Worm (Caenorhabditis elegans) whole organism, L3 larva: ENCODE data around the gene math-14.

Experiments
- R02D3.7 ChIP-seq: fragments of 150-350 bp; optimal IDR thresholded peaks from 2 replicates; lab custom pipeline; 2014; ENCODE audit warnings: missing biosample characterization, missing genetic modification characterization
- ZK546.5 ChIP-seq: sonication (generic microtip); optimal IDR thresholded peaks from 2 replicates; lab custom pipeline; 2017; ENCODE audit warnings: missing biosample characterization, missing genetic modification characterization
- aly-2 ChIP-seq: fragments of 150-350 bp; optimal IDR thresholded peaks from 2 replicates; lab custom pipeline; 2014; ENCODE audit warnings: missing biosample characterization, missing genetic modification characterization
- ceh-16 ChIP-seq: sonication (generic microtip); optimal IDR thresholded peaks from 2 replicates; lab custom pipeline; 2017; ENCODE audit warnings: missing biosample characterization, missing genetic modification characterization
- ceh-28 ChIP-seq: fragments of 150-350 bp; optimal IDR thresholded peaks from 2 replicates; lab custom pipeline; 2014; ENCODE audit warnings: missing biosample characterization, missing genetic modification reagents, missing genetic modification characterization
- ceh-82 ChIP-seq: fragments of 150-350 bp; optimal IDR thresholded peaks from 2 replicates; lab custom pipeline; 2014; ENCODE audit warnings: missing biosample characterization, missing genetic modification characterization
- ceh-9 ChIP-seq: sonication (generic microtip); optimal IDR thresholded peaks from 2 replicates; lab custom pipeline; 2018; ENCODE audit warnings: missing biosample characterization, missing genetic modification characterization
- daf-12 ChIP-seq: fragments of 150-350 bp; optimal IDR thresholded peaks from 2 replicates; lab custom pipeline; 2014; ENCODE audit warnings: missing biosample characterization, missing genetic modification reagents, missing genetic modification characterization
- egl-27 ChIP-seq: sonication (generic microtip); optimal IDR thresholded peaks from 4 replicates; lab custom pipeline; 2017; ENCODE audit warnings: missing biosample characterization, missing genetic modification reagents, missing genetic modification characterization
- egl-5 ChIP-seq: fragments of 150-350 bp; optimal IDR thresholded peaks from 2 replicates; lab custom pipeline; 2017; ENCODE audit warnings: missing biosample characterization, missing genetic modification reagents, missing genetic modification characterization, inconsistent platforms
- elt-1 ChIP-seq: fragments of 150-350 bp; optimal IDR thresholded peaks from 2 replicates; lab custom pipeline; 2014; ENCODE audit warnings: missing biosample characterization, missing genetic modification characterization
- elt-2 ChIP-seq: sonication (generic microtip); optimal IDR thresholded peaks from 2 replicates; lab custom pipeline; 2016; ENCODE audit warnings: missing genetic modification reagents, mild to moderate bottlenecking, missing genetic modification characterization, missing compliant biosample characterization
- eor-1 ChIP-seq, 2 experiments: fragments of 150-350 bp; optimal IDR thresholded peaks; 2 replicates each; lab custom pipeline; 2014 to 2018; ENCODE audit warnings: missing biosample characterization in 2 of 2, missing genetic modification characterization in 2 of 2
- fkh-10 ChIP-seq: sonication (generic microtip); optimal IDR thresholded peaks from 2 replicates; lab custom pipeline; 2017; ENCODE audit warnings: missing biosample characterization, missing genetic modification reagents, missing genetic modification characterization
- fos-1 ChIP-seq: fragments of 150-350 bp; optimal IDR thresholded peaks from 2 replicates; lab custom pipeline; 2014; ENCODE audit warnings: missing biosample characterization, missing genetic modification characterization
- hmg-11 ChIP-seq: sonication (generic microtip); optimal IDR thresholded peaks from 2 replicates; lab custom pipeline; 2016; ENCODE audit warnings: missing genetic modification characterization, missing compliant biosample characterization
- jun-1 ChIP-seq: fragments of 150-350 bp; optimal IDR thresholded peaks from 2 replicates; lab custom pipeline; 2014; ENCODE audit warnings: missing biosample characterization, missing genetic modification reagents, missing genetic modification characterization
- lin-15B ChIP-seq: fragments of 150-350 bp; optimal IDR thresholded peaks from 2 replicates; lab custom pipeline; 2014; ENCODE audit warnings: missing biosample characterization, missing genetic modification characterization
- lsy-12 ChIP-seq: sonication (generic microtip); optimal IDR thresholded peaks from 2 replicates; lab custom pipeline; 2016; ENCODE audit warnings: mild to moderate bottlenecking, missing genetic modification characterization, missing compliant biosample characterization
- mdl-1 ChIP-seq: fragments of 150-350 bp; optimal IDR thresholded peaks from 2 replicates; lab custom pipeline; 2014; ENCODE audit warnings: missing biosample characterization, missing genetic modification characterization
- nhr-12 ChIP-seq: fragments of 150-350 bp; optimal IDR thresholded peaks from 2 replicates; lab custom pipeline; 2014; ENCODE audit warnings: missing biosample characterization, missing genetic modification characterization
- nhr-23 ChIP-seq: fragments of 150-350 bp; optimal IDR thresholded peaks from 2 replicates; lab custom pipeline; 2014; ENCODE audit warnings: missing biosample characterization, missing genetic modification reagents, missing genetic modification characterization
- nhr-237 ChIP-seq: fragments of 150-350 bp; optimal IDR thresholded peaks from 2 replicates; lab custom pipeline; 2014; ENCODE audit warnings: missing biosample characterization, missing genetic modification characterization
- nhr-25 ChIP-seq: sonication (generic microtip); optimal IDR thresholded peaks from 2 replicates; lab custom pipeline; 2017; ENCODE audit warnings: missing biosample characterization, missing genetic modification characterization
- nhr-28 ChIP-seq: fragments of 150-350 bp; optimal IDR thresholded peaks from 2 replicates; lab custom pipeline; 2014; ENCODE audit warnings: missing biosample characterization, missing genetic modification characterization
- nhr-67 ChIP-seq: fragments of 150-350 bp; optimal IDR thresholded peaks from 2 replicates; lab custom pipeline; 2014; ENCODE audit warnings: missing biosample characterization, missing genetic modification characterization
- pqm-1 ChIP-seq: fragments of 150-350 bp; optimal IDR thresholded peaks from 2 replicates; lab custom pipeline; 2017; ENCODE audit warnings: missing biosample characterization, missing genetic modification characterization, inconsistent platforms
- tbx-2 ChIP-seq: sonication (generic microtip); optimal IDR thresholded peaks from 2 replicates; lab custom pipeline; 2016; ENCODE audit warnings: mild to moderate bottlenecking, missing genetic modification characterization, missing compliant biosample characterization
- unc-62 ChIP-seq: fragments of 150-350 bp; sonication (generic microtip); optimal IDR thresholded peaks from 4 replicates; lab custom pipeline; 2014; ENCODE audit warnings: missing biosample characterization, missing genetic modification reagents, missing genetic modification characterization
- ztf-11 ChIP-seq: fragments of 150-350 bp; optimal IDR thresholded peaks from 2 replicates; lab custom pipeline; 2014; ENCODE audit warnings: missing biosample characterization, missing genetic modification characterization

math-14 gene

ce11 chrII:1875658-1876057, 6.4 kb downstream of the math-14 start, which contains the start of gene math-13:
Gene math-13, plus strand, starts transcription at chrII:1875958.
- TF ChIP-seq hmg-11 (tag; lab: Kevin White, UChicago), result no peak
- TF ChIP-seq nhr-28 (tag; lab: Kevin White, UChicago), result no peak
- no peak for TF ChIP-seq nhr-12 (tag; lab: Kevin White, UChicago)
- TF ChIP-seq nhr-237 (tag; lab: Kevin White, UChicago), result no peak
- no peak for TF ChIP-seq ztf-11 (tag; lab: Kevin White, UChicago)
- no peak for TF ChIP-seq ceh-82
- TF ChIP-seq nhr-67, result no peak
- TF ChIP-seq egl-5, result no peak
- TF ChIP-seq mdl-1 (tag; lab: Kevin White, UChicago), result no peak
- no peak for TF ChIP-seq eor-1 (tag; optimal IDR thresholded peaks at IDR 0.05; lab: Kevin White, UChicago)
- no peak for TF ChIP-seq ZK546.5 (tag; lab: Kevin White, UChicago)
- no peak for TF ChIP-seq daf-12 (tag; lab: Kevin White, UChicago)
- TF ChIP-seq pqm-1 (tag; lab: Kevin White, UChicago), result no peak
- no peak for TF ChIP-seq unc-62 (GFP tag; lab: Kevin White, UChicago)
- TF ChIP-seq ceh-16 (tag; lab: Kevin White, UChicago), result no peak
- TF ChIP-seq tbx-2 (tag; lab: Kevin White, UChicago), result no peak
- no peak for TF ChIP-seq fos-1 (tag; lab: Kevin White, UChicago)

ce11 chrII:1878663-1879062, 9.4 kb downstream of the math-14 start, which contains the start of gene math-16:
Gene math-16, minus strand, starts transcription at chrII:1878763.
- no peak for TF ChIP-seq ceh-82
- TF ChIP-seq mdl-1 (tag; lab: Kevin White, UChicago), result no peak
- TF ChIP-seq eor-1 (tag; optimal IDR thresholded peaks at IDR 0.05; lab: Kevin White, UChicago), result no peak
- TF ChIP-seq egl-27 (tag; lab: Kevin White, UChicago), result no peak
- TF ChIP-seq egl-5, result no peak
- TF ChIP-seq fos-1 (tag; lab: Kevin White, UChicago), result no peak

- no peak for TF ChIP-seq nhr-23 (tag; lab: Kevin White, UChicago)
Observed at ce11 chrII:1882705-1883104, 13.5 kb downstream of the math-14 start, which contains the start of gene math-5. Gene math-5, minus strand, starts transcription at chrII:1882805.

- TF ChIP-seq elt-1 (tag; lab: Kevin White, UChicago) (no peak), daf-12 (tag; lab: Kevin White, UChicago) (no peak), egl-27 (tag; lab: Kevin White, UChicago) (no peak), R02D3.7 (no peak), jun-1 (tag; lab: Kevin White, UChicago) (no peak), ceh-28 (no peak), fkh-10 (no peak), tbx-2 (tag; lab: Kevin White, UChicago) (no peak), ceh-16 (tag; lab: Kevin White, UChicago) (no peak), nhr-23 (tag; lab: Kevin White, UChicago) (no peak), lsy-12 (no peak), ceh-82 (no peak)
Observed at ce11 chrII:1884635-1885034, 15.4 kb downstream of the math-14 start, which contains the start of gene math-6. Gene math-6, minus strand, starts transcription at chrII:1884735.

ce11 chrII:1886379-1886778, 17.2 kb downstream of the math-14 start, which contains the start of gene math-7:
Gene math-7, minus strand, starts transcription at chrII:1886479.
- TF ChIP-seq lsy-12, result no peak
- no peak for TF ChIP-seq nhr-25 (tag; lab: Kevin White, UChicago)
- TF ChIP-seq lin-15B, result no peak
- no peak for TF ChIP-seq fkh-10
- TF ChIP-seq ceh-82, result no peak
- no peak for TF ChIP-seq ztf-11 (tag; lab: Kevin White, UChicago)
- TF ChIP-seq elt-1 (tag; lab: Kevin White, UChicago), result no peak
- no peak for TF ChIP-seq ZK546.5 (tag; lab: Kevin White, UChicago)
- TF ChIP-seq tbx-2 (tag; lab: Kevin White, UChicago), result no peak
- TF ChIP-seq aly-2 (tag; lab: Kevin White, UChicago), result no peak
- no peak for TF ChIP-seq ceh-16 (tag; lab: Kevin White, UChicago)
- no peak for TF ChIP-seq jun-1 (tag; lab: Kevin White, UChicago)

ce11 chrII:1889071-1889470, 19.9 kb downstream of the math-14 start, which contains the start of gene math-8:
Gene math-8, minus strand, starts transcription at chrII:1889171.
- no peak for TF ChIP-seq mdl-1 (tag; lab: Kevin White, UChicago)
- TF ChIP-seq eor-1 (tag; optimal IDR thresholded peaks at IDR 0.05; lab: Kevin White, UChicago), result no peak
- no peak for TF ChIP-seq ceh-9 (tag; lab: Kevin White, UChicago)
- TF ChIP-seq nhr-28 (tag; lab: Kevin White, UChicago), result no peak
- no peak for TF ChIP-seq nhr-12 (tag; lab: Kevin White, UChicago)
- no peak for TF ChIP-seq nhr-67
- TF ChIP-seq lsy-12, result no peak
- TF ChIP-seq ceh-16 (tag; lab: Kevin White, UChicago), result no peak
- no peak for TF ChIP-seq ZK546.5 (tag; lab: Kevin White, UChicago)
- TF ChIP-seq elt-2, result no peak
